Fruit fly (Drosophila melanogaster): ENCODE results near the gene aux.

dm6 chr3R:4190160-4190559 lies 21.4 kb upstream of the aux start, which contains the start of gene Dsk:
- no peak for TF ChIP-seq Hr78 (GFP tag; optimal IDR thresholded peaks at IDR 0.05)
- no peak for TF ChIP-seq Hnf4 (GFP tag; optimal IDR thresholded peaks at IDR 0.05)
- TF ChIP-seq fru (GFP tag; optimal IDR thresholded peaks at IDR 0.05), result no peak
- TF ChIP-seq usp (GFP tag; optimal IDR thresholded peaks at IDR 0.05), result no peak
- no peak for TF ChIP-seq h (GFP tag; optimal IDR thresholded peaks at IDR 0.05)
- no peak for TF ChIP-seq Myc (optimal IDR thresholded peaks at IDR 0.05)
- no peak for TF ChIP-seq HLH106 (tag; optimal IDR thresholded peaks at IDR 0.05)
- no peak for TF ChIP-seq Hr83 (GFP tag; optimal IDR thresholded peaks at IDR 0.05; ENCODE audit: poor library complexity, severe bottlenecking)
